Worm (Caenorhabditis elegans): ENCODE measurements around the gene btb-19.
A peak's percentile ranks its signal among the peaks of the same experiment; 100 is the strongest.

Gene btb-19

DNA sequence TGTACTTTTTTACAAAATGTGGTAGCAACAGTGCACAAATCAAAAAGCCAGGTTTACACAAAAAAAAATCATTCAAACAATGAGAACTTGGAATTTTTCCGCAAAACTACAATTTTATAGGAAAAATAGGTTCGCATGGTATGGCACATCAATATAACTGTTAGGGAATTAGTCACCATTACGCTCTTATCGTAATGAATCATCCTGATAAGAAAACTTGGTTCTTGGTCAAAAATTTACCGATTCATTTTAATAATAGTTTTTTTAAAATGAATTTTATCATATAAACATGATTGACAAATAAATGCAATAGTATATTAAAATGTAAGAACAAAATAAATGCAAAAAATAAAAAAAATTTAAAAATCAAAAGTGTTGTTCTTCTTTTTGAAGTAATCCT, 18.6 kb upstream of the btb-19 start:
- no peak for TF ChIP-seq fkh-4 (tag; optimal IDR thresholded peaks at IDR 0.05; ENCODE audit: borderline replicate concordance)
- TF ChIP-seq skn-1 (tag; optimal IDR thresholded peaks at IDR 0.05) = no peak
- TF ChIP-seq zag-1 (tag; optimal IDR thresholded peaks at IDR 0.05) = no peak
- no peak for TF ChIP-seq C16A3.4 (tag; optimal IDR thresholded peaks at IDR 0.05)
- TF ChIP-seq Y116A8C.19 (tag; optimal IDR thresholded peaks at IDR 0.05; ENCODE audit: borderline replicate concordance) = no peak
- TF ChIP-seq elt-2 (tag; optimal IDR thresholded peaks at IDR 0.05) = peak; percentile 12

DNA sequence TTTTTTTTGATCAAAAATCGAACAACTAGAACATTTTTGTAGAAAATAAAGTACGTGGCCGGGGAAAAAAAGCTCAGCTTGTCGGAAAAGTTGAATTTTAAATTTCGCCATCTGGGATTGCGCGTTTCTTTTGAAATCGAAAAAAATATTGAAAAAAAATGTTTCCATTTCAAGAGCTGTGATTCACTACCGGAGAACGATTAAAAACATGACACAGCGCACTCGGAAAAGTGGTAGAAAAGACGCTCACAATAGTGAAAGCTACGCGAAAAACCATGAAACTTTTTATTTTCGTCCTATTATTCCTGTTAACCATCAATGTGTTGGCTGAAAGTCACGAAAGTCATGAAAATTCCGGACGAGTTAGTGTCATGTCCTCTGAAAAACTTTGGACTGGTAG, 15.8 kb upstream of the btb-19 start, which contains the start of the genes clec-147 and C04H5.7:
clec-147 (minus strand) TSS at position 101 of the 400 bp plus-strand sequence.
C04H5.7 (plus strand) TSS at position 219 of the 400 bp plus-strand sequence.
- TF ChIP-seq nhr-77 (tag; optimal IDR thresholded peaks at IDR 0.05) = no peak
- no peak for TF ChIP-seq efl-1 (optimal IDR thresholded peaks at IDR 0.05)
- TF ChIP-seq efl-1 (GFP tag; optimal IDR thresholded peaks at IDR 0.05 in 1 of 2) = peak in 1 of 2 experiments; percentile 51

DNA sequence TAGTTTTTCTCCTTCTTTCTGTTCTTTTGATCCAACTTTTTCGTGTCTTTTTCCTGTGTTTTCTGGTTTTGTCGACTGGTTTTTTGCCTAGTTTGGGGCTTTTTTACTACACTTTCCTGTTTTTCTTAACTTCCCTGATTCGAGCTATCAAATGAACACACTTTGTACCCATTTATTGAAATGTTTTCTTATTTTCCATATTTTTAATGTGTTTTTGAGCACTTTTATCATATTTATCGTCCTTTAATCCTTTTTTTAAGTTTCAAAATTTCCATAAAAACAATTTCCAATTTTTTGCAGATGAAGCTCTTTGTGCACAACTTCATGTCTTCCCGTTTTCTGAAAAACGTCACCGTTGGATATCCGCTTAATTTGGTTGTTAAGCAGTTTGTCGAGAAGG, 12.1 kb upstream of the btb-19 start, which contains the start of gene C04H5.1:
C04H5.1 (plus strand) TSS at position 301 of the 400 bp plus-strand sequence.
- TF ChIP-seq ztf-11 (tag; optimal IDR thresholded peaks at IDR 0.05) (no peak), blmp-1 (tag; optimal IDR thresholded peaks at IDR 0.05) (no peak), pqm-1 (tag; optimal IDR thresholded peaks at IDR 0.05) (no peak), fkh-8 (tag; optimal IDR thresholded peaks at IDR 0.05) (no peak), grh-1 (GFP tag; IDR thresholded peaks at IDR 0.05) (no peak), xbp-1 (tag; optimal IDR thresholded peaks at IDR 0.05) (no peak), nhr-28 (tag; optimal IDR thresholded peaks at IDR 0.05) (no peak), vab-15 (tag; optimal IDR thresholded peaks at IDR 0.05) (no peak), dsc-1 (tag; optimal IDR thresholded peaks at IDR 0.05) (no peak), sox-4 (tag; optimal IDR thresholded peaks at IDR 0.05) (no peak), nhr-47 (tag; optimal IDR thresholded peaks at IDR 0.05) (no peak), skn-1 (tag; optimal IDR thresholded peaks at IDR 0.05) (no peak), jun-1 (tag; optimal IDR thresholded peaks at IDR 0.05) (no peak), swsn-7 (tag; optimal IDR thresholded peaks at IDR 0.05) (no peak)

DNA sequence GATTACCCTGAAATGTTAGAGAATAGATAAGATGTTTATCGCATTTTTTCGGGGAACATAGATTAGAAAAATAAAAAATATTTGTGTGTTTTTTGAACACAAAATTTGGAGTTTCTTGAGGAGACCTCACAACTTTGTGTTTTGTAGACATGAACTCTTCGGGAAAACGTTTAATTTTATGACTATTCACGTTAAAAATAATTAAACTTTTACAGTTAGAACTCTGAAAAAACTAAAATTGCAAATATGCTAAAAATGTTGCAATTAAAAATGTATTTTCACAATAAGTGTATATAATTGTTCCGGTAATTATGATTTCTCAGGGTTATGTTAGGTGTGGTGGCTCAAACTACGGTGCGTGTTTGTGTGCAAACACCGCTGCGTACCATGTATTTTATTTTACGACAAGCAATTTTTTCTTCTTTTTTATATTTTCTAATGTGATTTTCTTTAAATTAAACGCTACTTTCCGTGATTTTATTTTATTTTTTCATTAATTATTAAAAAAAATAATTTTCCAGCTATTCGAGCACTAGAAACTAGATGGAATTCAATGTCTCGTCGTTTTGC, 6.4 kb upstream of the btb-19 start, which contains the start of the genes F57C2.5 and spat-1:
F57C2.5 (minus strand) TSS at position 7 of the 570 bp plus-strand sequence.
spat-1 (plus strand) TSS at position 520 of the 570 bp plus-strand sequence.
- no peak for TF ChIP-seq nhr-11 (tag; optimal IDR thresholded peaks at IDR 0.05)
- TF ChIP-seq lsy-2 (tag; optimal IDR thresholded peaks at IDR 0.05) = peak; percentile 93 to 98
- no peak for TF ChIP-seq zip-4 (GFP tag; optimal IDR thresholded peaks at IDR 0.05)
- TF ChIP-seq ceh-82 (tag; optimal IDR thresholded peaks at IDR 0.05) = peak in 1 of 3 experiments; percentile 51
- no peak for TF ChIP-seq hlh-4 (tag; optimal IDR thresholded peaks at IDR 0.05)
- TF ChIP-seq tbx-2 (tag; optimal IDR thresholded peaks at IDR 0.05) = peak; percentile 71
- peak; percentile 81 for TF ChIP-seq nhr-85 (tag)
- peak in 1 of 6 experiments; percentile 38 for TF ChIP-seq elt-3 (tag; optimal IDR thresholded peaks at IDR 0.05)
- TF ChIP-seq xbp-1 (tag; optimal IDR thresholded peaks at IDR 0.05) = peak; percentile 65
- TF ChIP-seq unc-30 (tag; optimal IDR thresholded peaks at IDR 0.05) = no peak
- TF ChIP-seq ztf-11 (tag; optimal IDR thresholded peaks at IDR 0.05) = peak in 1 of 2 experiments; percentile 73
- no peak for TF ChIP-seq hlh-17 (GFP tag; optimal IDR thresholded peaks at IDR 0.05; ENCODE audit: borderline replicate concordance)
- TF ChIP-seq nhr-20 (tag; optimal IDR thresholded peaks at IDR 0.05) = peak; percentile 81
- peak; percentile 49 for TF ChIP-seq blmp-1 (tag; optimal IDR thresholded peaks at IDR 0.05)
- no peak for TF ChIP-seq nhr-237 (tag; optimal IDR thresholded peaks at IDR 0.05)
- TF ChIP-seq ceh-8 (GFP tag; optimal IDR thresholded peaks at IDR 0.05) = no peak
- no peak for TF ChIP-seq egl-27 (tag; optimal IDR thresholded peaks at IDR 0.05)
- peak; percentile 32 for TF ChIP-seq irx-1 (tag; optimal IDR thresholded peaks at IDR 0.05)
- peak; percentile 93 for TF ChIP-seq unc-130 (tag; optimal IDR thresholded peaks at IDR 0.05)
- peak; percentile 87 for TF ChIP-seq pax-3 (tag; optimal IDR thresholded peaks at IDR 0.05)
- TF ChIP-seq ceh-88 (GFP tag; IDR thresholded peaks at IDR 0.05) = peak; percentile 71; the same call in 1 of the 2 replicates
- TF ChIP-seq C34B4.2 (tag; optimal IDR thresholded peaks at IDR 0.05) = no peak
- peak; percentile 68 for TF ChIP-seq sox-4 (tag; optimal IDR thresholded peaks at IDR 0.05)
- no peak for TF ChIP-seq nhr-76 (tag; optimal IDR thresholded peaks at IDR 0.05)
- peak; percentile 86 for TF ChIP-seq nhr-71 (tag; optimal IDR thresholded peaks at IDR 0.05)
- TF ChIP-seq fkh-4 (tag; optimal IDR thresholded peaks at IDR 0.05; ENCODE audit: borderline replicate concordance) = peak; percentile 59
- TF ChIP-seq nhr-28 (tag; optimal IDR thresholded peaks at IDR 0.05) = no peak
- peak; percentile 67 for TF ChIP-seq elt-2 (tag; optimal IDR thresholded peaks at IDR 0.05)
- no peak for TF ChIP-seq hpl-2 (GFP tag; optimal IDR thresholded peaks at IDR 0.05)
- TF ChIP-seq ets-5 (GFP tag; IDR thresholded peaks at IDR 0.05) = no peak
- TF ChIP-seq aha-1 (tag; optimal IDR thresholded peaks at IDR 0.05) = no peak
- TF ChIP-seq skn-1 (tag; optimal IDR thresholded peaks at IDR 0.05) = peak; percentile 30

All from whole organism, L1 larva.